Worm (Caenorhabditis elegans) whole organism, early embryonic: Measurements from ENCODE around the gene rec-8.

ENCODE experiments used
- B0310.2 ChIP-seq: sonication (generic microtip); optimal IDR thresholded peaks from 2 replicates; lab custom pipeline; 2016; ENCODE audit warnings: mild to moderate bottlenecking, missing genetic modification characterization, missing compliant biosample characterization
- F13C5.2 ChIP-seq: sonication (generic microtip); optimal IDR thresholded peaks from 2 replicates; lab custom pipeline; 2017; ENCODE audit warnings: mild to moderate bottlenecking, missing genetic modification characterization, inconsistent platforms, missing compliant biosample characterization
- aly-1 ChIP-seq: sonication (generic microtip); optimal IDR thresholded peaks from 2 replicates; lab custom pipeline; 2016; ENCODE audit warnings: missing genetic modification characterization, missing compliant biosample characterization
- ama-1 ChIP-seq: fragments of 150-350 bp; optimal IDR thresholded peaks from 2 replicates; lab custom pipeline; 2014
- ceh-13 ChIP-seq: fragments of 200-800 bp; sonication (Bioruptor generic); optimal IDR thresholded peaks from 2 replicates; lab custom pipeline; 2018; ENCODE audit warnings: mild to moderate bottlenecking, missing genetic modification characterization, missing compliant biosample characterization
- ceh-36 ChIP-seq: sonication (generic microtip); optimal IDR thresholded peaks from 2 replicates; lab custom pipeline; 2016; ENCODE audit warnings: missing genetic modification characterization, inconsistent platforms, missing compliant biosample characterization
- ets-7 ChIP-seq: sonication (generic microtip); optimal IDR thresholded peaks from 2 replicates; lab custom pipeline; 2016; ENCODE audit warnings: missing genotype, missing genetic modification characterization, missing compliant biosample characterization
- flt-1 ChIP-seq: fragments of 200-800 bp; sonication (Bioruptor generic); IDR thresholded peaks from 2 replicates; pipeline ENCODE4 v1.3.6; 2022; ENCODE audit warnings: missing genetic modification characterization, missing compliant biosample characterization
- hmbx-1 ChIP-seq: sonication (generic microtip); optimal IDR thresholded peaks from 2 replicates; lab custom pipeline; 2016; ENCODE audit warnings: mild to moderate bottlenecking, missing genetic modification characterization, missing compliant biosample characterization
- hmg-4 ChIP-seq: fragments of 200-800 bp; sonication (Bioruptor generic); optimal IDR thresholded peaks from 2 replicates; lab custom pipeline; 2018; ENCODE audit warnings: mild to moderate bottlenecking, missing genetic modification characterization, missing compliant biosample characterization
- hnd-1 ChIP-seq: sonication (generic microtip); optimal IDR thresholded peaks from 2 replicates; lab custom pipeline; 2016; ENCODE audit warnings: missing genetic modification characterization, missing compliant biosample characterization
- pes-1 ChIP-seq: fragments of 200-800 bp; sonication (Bioruptor generic); IDR thresholded peaks from 2 replicates; pipeline ENCODE4 v1.3.6; 2022; ENCODE audit warnings: missing genetic modification reagents, missing genetic modification characterization, missing compliant biosample characterization
- scrt-1 ChIP-seq: fragments of 200-800 bp; sonication (Bioruptor generic); IDR thresholded peaks from 2 replicates; pipeline ENCODE4 v1.3.6; 2022; ENCODE audit warnings: missing genetic modification characterization, missing compliant biosample characterization
- sea-1 ChIP-seq: fragments of 200-800 bp; sonication (Bioruptor generic); conservative IDR thresholded peaks from 2 replicates; pipeline ENCODE4 v1.3.6; 2022; ENCODE audit warnings: missing genetic modification characterization, missing compliant biosample characterization
- tbx-11 ChIP-seq: fragments of 200-800 bp; sonication (Bioruptor generic); IDR thresholded peaks from 2 replicates; pipeline ENCODE4 v1.3.6; 2022; ENCODE audit warnings: missing genetic modification characterization, missing compliant biosample characterization
- tbx-37 ChIP-seq: fragments of 200-800 bp; sonication (Bioruptor generic); conservative IDR thresholded peaks from 2 replicates; pipeline ENCODE4 v1.3.6; 2022; ENCODE audit warnings: missing genetic modification reagents, missing genetic modification characterization, missing compliant biosample characterization
- tra-4 ChIP-seq: sonication (generic microtip); optimal IDR thresholded peaks from 2 replicates; lab custom pipeline; 2017; ENCODE audit warnings: missing genetic modification characterization, missing compliant biosample characterization

rec-8 gene

DNA sequence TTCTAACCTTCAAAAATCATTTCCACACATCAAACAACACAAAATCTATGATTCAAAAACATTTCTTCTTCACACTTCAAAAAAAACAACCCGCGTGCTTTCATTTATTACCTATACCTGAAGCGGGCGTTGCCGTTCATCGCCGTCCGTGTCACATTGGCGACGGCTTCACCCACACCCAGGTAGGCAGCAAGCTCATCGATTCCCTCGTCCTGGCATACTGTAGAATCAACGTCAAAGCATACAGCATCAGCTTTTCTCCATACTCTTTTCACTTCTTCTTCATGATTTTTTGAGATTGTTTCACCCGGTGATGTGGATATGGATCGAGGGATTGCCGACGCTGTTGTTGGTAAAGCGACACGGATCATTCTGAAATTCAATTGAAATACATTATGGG is 39.2 kb upstream of the rec-8 start:
- TF ChIP-seq ceh-36, result no peak
- no peak for TF ChIP-seq flt-1 (GFP tag; lab: Robert Waterston, UW)
- TF ChIP-seq hnd-1, result no peak
- TF ChIP-seq pes-1, result no peak
- no peak for TF ChIP-seq ceh-13
- no peak for TF ChIP-seq hmg-4 (GFP tag; lab: Kevin White, UChicago)
- no peak for TF ChIP-seq F13C5.2 (tag; lab: Kevin White, UChicago)
- no peak for TF ChIP-seq hmbx-1 (tag; lab: Kevin White, UChicago)
- TF ChIP-seq ets-7 (tag; lab: Kevin White, UChicago), result no peak
- no peak for TF ChIP-seq tra-4 (tag; lab: Kevin White, UChicago)
- no peak for TF ChIP-seq tbx-37 (GFP tag; lab: Robert Waterston, UW)
- TF ChIP-seq ama-1 (lab: Kevin White, UChicago), result no peak
- no peak for TF ChIP-seq sea-1 (GFP tag; lab: Robert Waterston, UW)
- TF ChIP-seq B0310.2 (tag; lab: Kevin White, UChicago), result no peak
- no peak for TF ChIP-seq tbx-11 (GFP tag; lab: Robert Waterston, UW)
- TF ChIP-seq aly-1 (tag; lab: Kevin White, UChicago), result no peak

DNA sequence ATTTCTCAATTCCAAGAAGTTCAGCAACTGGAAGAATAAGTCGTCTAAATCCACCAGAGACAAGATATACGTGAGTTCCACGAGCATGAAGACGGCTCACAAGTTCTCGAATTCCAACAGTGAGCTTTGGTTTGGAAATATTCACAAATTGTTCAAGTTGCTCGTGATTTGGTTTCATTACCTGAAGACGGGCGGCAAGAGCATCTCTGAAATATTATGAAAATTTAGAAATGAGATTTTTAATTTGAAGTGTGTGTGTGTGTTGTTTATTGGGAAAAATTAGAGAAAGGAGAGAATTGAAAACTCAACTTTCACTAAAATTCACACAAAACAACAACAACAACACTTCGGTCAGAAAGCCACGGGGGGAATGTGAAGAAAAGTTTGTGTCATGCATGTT is 37.8 kb upstream of the rec-8 start:
- no peak for TF ChIP-seq tra-4 (tag; lab: Kevin White, UChicago)
- TF ChIP-seq flt-1 (GFP tag; lab: Robert Waterston, UW), result no peak
- TF ChIP-seq hmbx-1 (tag; lab: Kevin White, UChicago), result no peak
- no peak for TF ChIP-seq F13C5.2 (tag; lab: Kevin White, UChicago)
- TF ChIP-seq tbx-11 (GFP tag; lab: Robert Waterston, UW), result no peak
- no peak for TF ChIP-seq ceh-36
- no peak for TF ChIP-seq ama-1 (lab: Kevin White, UChicago)
- no peak for TF ChIP-seq pes-1
- TF ChIP-seq hmg-4 (GFP tag; lab: Kevin White, UChicago), result no peak
- TF ChIP-seq aly-1 (tag; lab: Kevin White, UChicago), result no peak
- no peak for TF ChIP-seq sea-1 (GFP tag; lab: Robert Waterston, UW)
- TF ChIP-seq ets-7 (tag; lab: Kevin White, UChicago), result no peak
- no peak for TF ChIP-seq B0310.2 (tag; lab: Kevin White, UChicago)
- no peak for TF ChIP-seq tbx-37 (GFP tag; lab: Robert Waterston, UW)

DNA sequence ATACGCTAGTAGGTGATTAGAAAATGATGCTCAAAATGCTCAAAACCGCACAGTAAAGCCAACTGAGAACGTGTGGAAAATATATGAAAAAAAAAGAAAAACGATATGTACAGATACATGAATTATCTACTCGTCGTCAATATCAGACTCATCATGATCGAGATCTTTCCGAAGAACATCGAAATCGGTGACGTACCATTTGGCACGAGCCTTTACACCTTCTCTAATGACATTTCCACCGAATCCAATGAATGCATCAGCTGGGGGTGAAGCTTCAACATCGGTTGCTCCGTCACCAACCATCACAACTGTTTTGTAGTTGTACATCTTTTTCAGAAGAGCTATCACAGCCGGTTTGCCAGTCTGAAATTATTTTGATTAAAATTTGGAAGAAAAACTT is 36.2 kb upstream of the rec-8 start:
- TF ChIP-seq aly-1 (tag; lab: Kevin White, UChicago) (no peak), flt-1 (GFP tag; lab: Robert Waterston, UW) (no peak), ceh-13 (no peak), tbx-11 (GFP tag; lab: Robert Waterston, UW) (no peak), ceh-36 (no peak), scrt-1 (no peak), sea-1 (GFP tag; lab: Robert Waterston, UW) (no peak), tra-4 (tag; lab: Kevin White, UChicago) (no peak), hmg-4 (GFP tag; lab: Kevin White, UChicago) (no peak), ama-1 (lab: Kevin White, UChicago) (no peak), hmbx-1 (tag; lab: Kevin White, UChicago) (no peak), hnd-1 (no peak), F13C5.2 (tag; lab: Kevin White, UChicago) (no peak), B0310.2 (tag; lab: Kevin White, UChicago) (no peak)

DNA sequence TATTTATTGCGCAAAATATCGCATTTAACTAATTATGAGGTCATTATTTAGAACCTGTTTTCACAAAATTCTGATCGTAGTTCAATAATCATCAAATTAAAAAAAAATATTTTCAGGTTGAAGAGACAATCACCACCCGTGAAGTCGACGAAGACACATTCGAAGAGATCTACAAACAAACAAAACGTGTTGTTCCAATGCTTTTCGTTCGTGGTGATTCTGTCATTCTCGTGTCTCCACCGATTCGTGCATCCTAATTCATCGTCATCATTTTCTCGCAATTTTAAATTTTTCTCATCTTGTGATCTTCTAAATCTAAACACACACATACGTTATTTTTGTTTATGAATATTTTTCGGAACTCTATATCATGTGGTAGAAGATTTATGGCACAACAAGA is 35.8 kb upstream of the rec-8 start:
- no peak for TF ChIP-seq tra-4 (tag; lab: Kevin White, UChicago)
- no peak for TF ChIP-seq B0310.2 (tag; lab: Kevin White, UChicago)
- no peak for TF ChIP-seq hmbx-1 (tag; lab: Kevin White, UChicago)
- TF ChIP-seq sea-1 (GFP tag; lab: Robert Waterston, UW), result no peak
- TF ChIP-seq hmg-4 (GFP tag; lab: Kevin White, UChicago), result no peak
- TF ChIP-seq tbx-11 (GFP tag; lab: Robert Waterston, UW), result no peak
- no peak for TF ChIP-seq ets-7 (tag; lab: Kevin White, UChicago)
- no peak for TF ChIP-seq aly-1 (tag; lab: Kevin White, UChicago)
- TF ChIP-seq scrt-1, result no peak

DNA sequence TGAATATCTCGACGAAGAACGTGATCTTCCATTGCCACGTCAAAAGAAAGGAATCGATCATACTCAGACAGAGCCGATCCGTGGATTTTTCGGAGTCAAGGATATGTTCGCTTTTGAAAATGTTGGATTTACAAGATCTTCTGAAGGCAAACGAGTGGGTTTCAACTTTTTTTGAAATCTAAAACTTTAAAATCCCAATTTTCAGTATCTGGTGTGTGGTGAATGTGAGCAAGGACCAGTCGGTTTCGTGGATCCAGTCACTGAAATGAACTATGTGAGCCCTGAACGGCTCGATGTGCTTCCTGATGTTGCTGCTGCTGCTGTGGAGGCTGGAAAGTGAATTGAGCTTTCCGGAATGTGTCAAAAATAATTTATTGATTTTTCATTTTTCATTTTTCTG is 33.9 kb upstream of the rec-8 start, which contains the start of gene lsm-3:
TSS of gene lsm-3 (plus strand) at position 301 of the 400 bp plus-strand sequence.
- TF ChIP-seq sea-1 (GFP tag; lab: Robert Waterston, UW) (no peak), scrt-1 (no peak), tbx-37 (GFP tag; lab: Robert Waterston, UW) (no peak), B0310.2 (tag; lab: Kevin White, UChicago) (no peak), hmg-4 (GFP tag; lab: Kevin White, UChicago) (no peak), F13C5.2 (tag; lab: Kevin White, UChicago) (no peak), ets-7 (tag; lab: Kevin White, UChicago) (no peak), hnd-1 (no peak), pes-1 (no peak), hmbx-1 (tag; lab: Kevin White, UChicago) (no peak), aly-1 (tag; lab: Kevin White, UChicago) (no peak), tbx-11 (GFP tag; lab: Robert Waterston, UW) (no peak), ceh-36 (no peak), tra-4 (tag; lab: Kevin White, UChicago) (no peak), ceh-13 (no peak), flt-1 (GFP tag; lab: Robert Waterston, UW) (no peak), ama-1 (lab: Kevin White, UChicago) (no peak)

DNA sequence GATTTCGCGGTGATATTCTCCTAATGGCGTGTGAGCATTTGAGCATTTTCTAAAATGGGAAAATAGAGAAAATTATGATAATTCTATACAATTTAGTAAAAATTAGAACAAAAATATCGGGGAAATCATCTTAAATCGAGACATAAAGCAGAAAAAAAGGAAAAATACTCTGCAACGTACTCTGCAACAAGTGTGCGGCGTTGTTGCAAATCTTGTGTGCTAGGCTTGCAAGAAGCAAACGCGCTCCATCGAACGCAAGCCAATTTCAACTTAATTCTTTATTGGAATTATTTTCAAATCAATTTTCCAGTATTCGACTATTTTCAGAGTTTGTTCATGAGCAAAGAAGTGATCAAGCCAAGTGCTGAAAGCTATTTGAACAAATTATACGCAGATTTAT is 33.0 kb upstream of the rec-8 start, which contains the start of the genes Y62E10A.20, Y62E10A.23 and mdt-9:
TSS of gene Y62E10A.20 (minus strand) at position 49 of the 400 bp plus-strand sequence.
TSS of gene Y62E10A.23 (plus strand) at position 282 of the 400 bp plus-strand sequence.
TSS of gene mdt-9 (plus strand) at position 338 of the 400 bp plus-strand sequence.
- TF ChIP-seq flt-1 (GFP tag; lab: Robert Waterston, UW) (peak; percentile 61), ets-7 (tag; lab: Kevin White, UChicago) (peak; percentile 26), F13C5.2 (tag; lab: Kevin White, UChicago) (peak; percentile 88), B0310.2 (tag; lab: Kevin White, UChicago) (no peak), tbx-37 (GFP tag; lab: Robert Waterston, UW) (peak; percentile 58; the same call in 1 of the 2 replicates), ama-1 (lab: Kevin White, UChicago) (no peak), hnd-1 (peak; percentile 23), ceh-36 (peak; percentile 65), hmg-4 (GFP tag; lab: Kevin White, UChicago) (peak; percentile 19), ceh-13 (peak; percentile 60), scrt-1 (peak; percentile 67; the same call in 1 of the 2 replicates), hmbx-1 (tag; lab: Kevin White, UChicago) (peak; percentile 48), aly-1 (tag; lab: Kevin White, UChicago) (peak; percentile 53), tra-4 (tag; lab: Kevin White, UChicago) (no peak), sea-1 (GFP tag; lab: Robert Waterston, UW) (peak; percentile 77), pes-1 (peak; percentile 69), tbx-11 (GFP tag; lab: Robert Waterston, UW) (peak; percentile 58; the same call in 1 of the 2 replicates)
